Worm (Caenorhabditis elegans) whole organism, late embryonic: ENCODE data around the gene F28G4.4.

ENCODE experiments used
- fkh-10 ChIP-seq: fragments of 150-350 bp; optimal IDR thresholded peaks from 2 replicates; lab custom pipeline; 2014; ENCODE audit warnings: missing biosample characterization, missing genetic modification reagents, missing genetic modification characterization
- hlh-30 ChIP-seq: sonication (generic microtip); optimal IDR thresholded peaks from 2 replicates; lab custom pipeline; 2017; ENCODE audit warnings: antibody characterized with exemption, missing genetic modification characterization, missing compliant biosample characterization; ENCODE audit not compliant: insufficient read depth
- lin-11 ChIP-seq: fragments of 200-800 bp; sonication (Bioruptor generic); optimal IDR thresholded peaks from 2 replicates; lab custom pipeline; 2018; ENCODE audit warnings: mild to moderate bottlenecking, missing genetic modification characterization, missing compliant biosample characterization
- pax-1 ChIP-seq: fragments of 150-350 bp; optimal IDR thresholded peaks from 2 replicates; lab custom pipeline; 2014; ENCODE audit warnings: missing biosample characterization, missing genetic modification characterization
- sdc-2 ChIP-seq: sonication (generic microtip); optimal IDR thresholded peaks from 2 replicates; lab custom pipeline; 2016; ENCODE audit warnings: missing genotype, missing genetic modification characterization, missing compliant biosample characterization

DNA sequence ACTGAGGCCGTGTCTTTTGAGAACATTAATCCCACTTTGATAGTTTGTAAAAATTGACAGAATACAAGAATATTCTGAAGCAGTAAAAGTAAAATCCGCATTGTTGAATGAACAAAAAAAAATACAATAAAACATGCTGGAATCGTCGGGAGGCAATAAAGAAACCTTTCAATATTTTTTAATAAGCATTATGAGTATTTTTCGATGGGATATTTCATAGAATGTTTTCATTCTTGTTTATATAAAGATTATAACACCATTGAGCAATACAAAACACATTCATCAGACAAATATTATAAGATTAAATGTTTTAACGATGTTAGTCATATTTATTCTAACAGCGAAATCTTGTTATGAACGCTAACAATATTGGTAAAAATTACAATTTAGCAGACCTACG lies 32.0 kb downstream of the F28G4.4 start, which contains the start of gene gcy-20:
- TF ChIP-seq fkh-10 (GFP tag; lab: Kevin White, UChicago) (no peak), hlh-30 (no peak), pax-1 (tag; lab: Kevin White, UChicago) (no peak), lin-11 (tag; lab: Kevin White, UChicago) (no peak), sdc-2 (tag; lab: Kevin White, UChicago) (no peak)
